Worm (Caenorhabditis elegans) whole organism, late embryonic: ENCODE data around the gene B0024.13.

Source experiments
- ceh-22 ChIP-seq: sonication (generic microtip); optimal IDR thresholded peaks from 2 replicates; lab custom pipeline; 2017; ENCODE audit warnings: missing biosample characterization, missing genetic modification characterization
- dve-1 ChIP-seq: sonication (generic microtip); optimal IDR thresholded peaks from 2 replicates; lab custom pipeline; 2017; ENCODE audit warnings: antibody characterized with exemption, mild to moderate bottlenecking, missing genetic modification characterization, missing compliant biosample characterization
- fkh-10 ChIP-seq: fragments of 150-350 bp; optimal IDR thresholded peaks from 2 replicates; lab custom pipeline; 2014; ENCODE audit warnings: missing biosample characterization, missing genetic modification reagents, missing genetic modification characterization
- hlh-13 ChIP-seq: fragments of 200-800 bp; sonication (Bioruptor generic); optimal IDR thresholded peaks from 2 replicates; lab custom pipeline; 2018; ENCODE audit warnings: mild to moderate bottlenecking, missing genetic modification characterization, missing compliant biosample characterization
- lin-11 ChIP-seq: fragments of 200-800 bp; sonication (Bioruptor generic); optimal IDR thresholded peaks from 2 replicates; lab custom pipeline; 2018; ENCODE audit warnings: mild to moderate bottlenecking, missing genetic modification characterization, missing compliant biosample characterization
- pha-4 ChIP-seq: fragments of 150-350 bp; optimal IDR thresholded peaks from 2 replicates; lab custom pipeline; 2018; ENCODE audit warnings: missing biosample characterization, missing genetic modification reagents, missing genetic modification characterization
- pqm-1 ChIP-seq: sonication (generic microtip); optimal IDR thresholded peaks from 2 replicates; lab custom pipeline; 2016; ENCODE audit warnings: missing genetic modification characterization, missing compliant biosample characterization
- sox-4 ChIP-seq: sonication (generic microtip); optimal IDR thresholded peaks from 2 replicates; lab custom pipeline; 2017; ENCODE audit warnings: mild to moderate bottlenecking, missing genetic modification characterization, inconsistent platforms, missing compliant biosample characterization
- tbx-2 ChIP-seq: sonication (generic microtip); optimal IDR thresholded peaks from 2 replicates; lab custom pipeline; 2016; ENCODE audit warnings: missing genetic modification characterization, missing compliant biosample characterization
- unc-86 ChIP-seq: sonication (generic microtip); optimal IDR thresholded peaks from 2 replicates; lab custom pipeline; 2016; ENCODE audit warnings: missing genetic modification characterization, missing compliant biosample characterization

- TF ChIP-seq dve-1 (tag; lab: Kevin White, UChicago) (no peak), sox-4 (tag; lab: Kevin White, UChicago) (no peak), pqm-1 (tag; lab: Kevin White, UChicago) (no peak), pha-4 (tag; lab: Kevin White, UChicago) (no peak), tbx-2 (no peak), fkh-10 (GFP tag; lab: Kevin White, UChicago) (no peak), lin-11 (tag; lab: Kevin White, UChicago) (no peak), hlh-13 (GFP tag; lab: Kevin White, UChicago) (no peak), unc-86 (no peak), ceh-22 (tag; lab: Kevin White, UChicago) (no peak)
These were observed 6.1 kb upstream of the B0024.13 start, which contains the start of gene trx-2 for ce11 chrV:10314371-10314770.
